Worm (Caenorhabditis elegans): ENCODE data around the gene scc-2.

DNA sequence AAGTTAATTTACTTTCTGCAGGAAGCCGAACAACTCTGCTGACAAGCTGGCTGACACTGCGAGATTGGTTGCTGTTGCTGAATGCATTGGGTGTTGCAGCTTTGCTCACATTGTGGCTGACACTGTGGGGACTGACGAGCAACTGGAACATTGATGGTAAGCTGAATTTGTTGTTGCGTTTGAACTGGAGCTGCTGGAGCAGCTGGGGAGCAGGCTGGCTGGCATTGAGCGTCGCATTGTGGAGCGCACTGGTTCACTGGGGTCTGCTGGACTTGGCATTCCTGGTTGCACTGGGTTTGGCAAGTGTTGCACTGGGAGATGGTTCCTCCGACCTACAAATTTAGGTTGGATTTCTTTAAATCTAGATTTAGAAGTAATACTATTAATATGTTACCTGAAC, 70.9 kb downstream of the scc-2 start:
- no peak for TF ChIP-seq dpl-1 (GFP tag; optimal IDR thresholded peaks at IDR 0.05)
- TF ChIP-seq lin-35 (GFP tag; optimal IDR thresholded peaks at IDR 0.05) = no peak
- TF ChIP-seq attf-5 (GFP tag; optimal IDR thresholded peaks at IDR 0.05) = no peak
- TF ChIP-seq ztf-3 (GFP tag; optimal IDR thresholded peaks at IDR 0.05) = no peak
- TF ChIP-seq nfya-1 (tag; optimal IDR thresholded peaks at IDR 0.05; ENCODE audit: borderline replicate concordance, insufficient read depth) = no peak
- TF ChIP-seq hrde-1 (tag; optimal IDR thresholded peaks at IDR 0.05; ENCODE audit: borderline replicate concordance) = no peak
- no peak for TF ChIP-seq ztf-6 (GFP tag; IDR thresholded peaks at IDR 0.05)
- no peak for TF ChIP-seq F33H1.4 (GFP tag; IDR thresholded peaks at IDR 0.05)
- no peak for TF ChIP-seq snpc-4 (GFP tag; optimal IDR thresholded peaks at IDR 0.05)
- no peak for TF ChIP-seq snpc-4 (tag; optimal IDR thresholded peaks at IDR 0.05)
- TF ChIP-seq cebp-2 (GFP tag; IDR thresholded peaks at IDR 0.05) = no peak
- no peak for TF ChIP-seq ztf-28 (GFP tag; IDR thresholded peaks at IDR 0.05)
- no peak for TF ChIP-seq madf-8 (GFP tag; conservative IDR thresholded peaks at IDR 0.05)

All from whole organism, young adult.